Worm (Caenorhabditis elegans) whole organism, late embryonic: Measurements from ENCODE around the gene C54C6.7.

Source experiments
- ama-1 ChIP-seq: fragments of 150-350 bp; optimal IDR thresholded peaks from 2 replicates; lab custom pipeline; 2014
- ceh-19 ChIP-seq: fragments of 200-800 bp; sonication (Bioruptor generic); optimal IDR thresholded peaks from 2 replicates; lab custom pipeline; 2018; ENCODE audit warnings: mild to moderate bottlenecking, missing genetic modification characterization, missing compliant biosample characterization
- dve-1 ChIP-seq: sonication (generic microtip); optimal IDR thresholded peaks from 2 replicates; lab custom pipeline; 2017; ENCODE audit warnings: antibody characterized with exemption, mild to moderate bottlenecking, missing genetic modification characterization, missing compliant biosample characterization
- elt-2 ChIP-seq: sonication (generic microtip); optimal IDR thresholded peaks from 2 replicates; lab custom pipeline; 2016; ENCODE audit warnings: missing genetic modification reagents, missing genetic modification characterization, missing compliant biosample characterization
- ets-4 ChIP-seq: sonication (generic microtip); optimal IDR thresholded peaks from 2 replicates; lab custom pipeline; 2016; ENCODE audit warnings: missing genetic modification characterization, missing compliant biosample characterization
- hlh-30 ChIP-seq: sonication (generic microtip); optimal IDR thresholded peaks from 2 replicates; lab custom pipeline; 2017; ENCODE audit warnings: antibody characterized with exemption, missing genetic modification characterization, missing compliant biosample characterization; ENCODE audit not compliant: insufficient read depth
- nhr-11 ChIP-seq: fragments of 150-350 bp; optimal IDR thresholded peaks from 2 replicates; lab custom pipeline; 2014; ENCODE audit warnings: missing biosample characterization, missing genetic modification characterization
- sox-2 ChIP-seq: fragments of 200-800 bp; sonication (Bioruptor generic); IDR thresholded peaks from 2 replicates; pipeline ENCODE4 v1.3.6; 2022; ENCODE audit warnings: missing genetic modification reagents, missing genetic modification characterization, missing compliant biosample characterization
- sox-4 ChIP-seq: sonication (generic microtip); optimal IDR thresholded peaks from 2 replicates; lab custom pipeline; 2017; ENCODE audit warnings: mild to moderate bottlenecking, missing genetic modification characterization, inconsistent platforms, missing compliant biosample characterization
- unc-86 ChIP-seq: sonication (generic microtip); optimal IDR thresholded peaks from 2 replicates; lab custom pipeline; 2016; ENCODE audit warnings: missing genetic modification characterization, missing compliant biosample characterization

DNA sequence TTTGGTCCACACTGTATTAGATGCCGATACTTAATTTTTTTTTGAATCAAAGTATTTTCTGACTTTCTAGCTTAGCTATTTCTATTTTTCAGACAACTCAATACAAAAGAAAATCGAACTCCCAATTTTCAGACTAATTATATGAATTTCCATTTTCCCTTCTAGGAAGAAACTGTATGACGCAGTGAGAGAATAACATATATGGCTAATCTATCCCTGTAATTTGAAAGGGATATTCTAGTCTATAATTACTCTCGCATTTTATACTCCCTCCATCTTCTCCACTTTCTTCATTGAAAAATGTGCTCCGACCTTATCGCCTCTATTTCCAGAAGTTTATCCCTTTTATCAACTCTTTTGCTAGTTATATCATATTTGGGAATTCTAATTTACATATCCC lies 7.1 kb upstream of the C54C6.7 start, which contains the start of gene C54C6.4:
- TF ChIP-seq ets-4 (tag; lab: Kevin White, UChicago) (no peak), nhr-11 (no peak), sox-2 (no peak), ceh-19 (no peak), elt-2 (tag; lab: Kevin White, UChicago) (no peak), unc-86 (tag; lab: Kevin White, UChicago) (no peak), ama-1 (no peak), hlh-30 (tag; lab: Kevin White, UChicago) (no peak), dve-1 (tag; lab: Kevin White, UChicago) (no peak), sox-4 (tag; lab: Kevin White, UChicago) (no peak)
